Worm (Caenorhabditis elegans) whole organism, L3 larva: ENCODE results near the gene dhs-14.

Experiments used
- ZK546.5 ChIP-seq: sonication (generic microtip); optimal IDR thresholded peaks from 2 replicates; lab custom pipeline; 2017; ENCODE audit warnings: missing biosample characterization, missing genetic modification characterization
- ceh-16 ChIP-seq: sonication (generic microtip); optimal IDR thresholded peaks from 2 replicates; lab custom pipeline; 2017; ENCODE audit warnings: missing biosample characterization, missing genetic modification characterization
- ceh-82 ChIP-seq: fragments of 150-350 bp; optimal IDR thresholded peaks from 2 replicates; lab custom pipeline; 2014; ENCODE audit warnings: missing biosample characterization, missing genetic modification characterization
- mdl-1 ChIP-seq: fragments of 150-350 bp; optimal IDR thresholded peaks from 2 replicates; lab custom pipeline; 2014; ENCODE audit warnings: missing biosample characterization, missing genetic modification characterization

DNA sequence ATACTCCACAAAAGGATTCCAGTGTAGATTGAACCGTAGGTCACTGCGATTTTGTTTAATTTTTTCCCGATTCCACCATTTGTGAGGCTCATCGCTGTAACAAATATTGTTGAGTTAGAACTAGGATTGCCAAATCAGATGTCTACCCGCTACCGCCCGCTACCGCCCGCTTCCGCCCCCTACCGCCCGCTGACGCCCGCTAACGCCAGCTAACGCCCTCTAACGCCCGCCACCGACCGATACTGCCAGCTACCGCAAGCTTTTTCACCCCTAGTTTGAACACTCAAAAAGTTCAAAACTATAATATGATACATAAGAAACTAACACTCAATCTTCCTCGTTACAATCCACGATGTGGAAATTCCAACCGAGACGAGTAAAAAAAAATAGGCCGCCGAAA, 6.6 kb downstream of the dhs-14 start:
- TF ChIP-seq ceh-16 (tag; lab: Kevin White, UChicago): no peak
- no peak for TF ChIP-seq mdl-1 (tag; lab: Kevin White, UChicago)
- TF ChIP-seq ZK546.5 (tag; lab: Kevin White, UChicago): no peak
- TF ChIP-seq ceh-82 (tag; lab: Kevin White, UChicago): no peak
